Worm (Caenorhabditis elegans) whole organism, young adult: ENCODE results near the gene cyc-2.1.

Experiments
- B0035.1 ChIP-seq: sonication (generic microtip); optimal IDR thresholded peaks from 2 replicates; lab custom pipeline; 2016; ENCODE audit warnings: missing genetic modification characterization, mild to moderate bottlenecking, missing compliant biosample characterization, missing genotype, missing genetic modification reagents
- B0261.1 ChIP-seq: sonication (generic microtip); optimal IDR thresholded peaks from 2 replicates; lab custom pipeline; 2016; ENCODE audit warnings: mild to moderate bottlenecking, missing genetic modification characterization, moderate library complexity, missing compliant biosample characterization
- F22D6.2 ChIP-seq: sonication (generic microtip); optimal IDR thresholded peaks from 2 replicates; lab custom pipeline; 2016; ENCODE audit warnings: mild to moderate bottlenecking, missing genetic modification characterization, missing compliant biosample characterization
- F37B4.10 ChIP-seq: fragments of 200-800 bp; sonication (Bioruptor generic); IDR thresholded peaks from 2 replicates; pipeline ENCODE4 v1.3.6; 2022; ENCODE audit warnings: missing genetic modification characterization, missing compliant biosample characterization
- F39B2.1 ChIP-seq: fragments of 200-800 bp; sonication (Bioruptor generic); IDR thresholded peaks from 2 replicates; pipeline ENCODE4 v1.3.6; 2022; ENCODE audit warnings: missing genetic modification reagents, missing genetic modification characterization, missing compliant biosample characterization
- F57C9.4 ChIP-seq: sonication (generic microtip); optimal IDR thresholded peaks from 2 replicates; lab custom pipeline; 2017; ENCODE audit warnings: mild to moderate bottlenecking, missing genetic modification characterization, missing compliant biosample characterization
- T26A5.8 ChIP-seq: sonication (generic microtip); optimal IDR thresholded peaks from 2 replicates; lab custom pipeline; 2016; ENCODE audit warnings: missing genetic modification characterization, missing compliant biosample characterization
- Y67H2A.10 ChIP-seq: fragments of 200-800 bp; sonication (Bioruptor generic); conservative IDR thresholded peaks from 2 replicates; pipeline ENCODE4 v1.3.6; 2022; ENCODE audit warnings: missing genetic modification reagents, missing genetic modification characterization, missing compliant biosample characterization
- ZK185.1 ChIP-seq: sonication (generic microtip); optimal IDR thresholded peaks from 2 replicates; lab custom pipeline; 2016; ENCODE audit warnings: mild to moderate bottlenecking, missing genetic modification characterization, missing compliant biosample characterization; ENCODE audit not compliant: poor library complexity, severe bottlenecking
- akir-1 ChIP-seq: fragments of 200-800 bp; sonication (Bioruptor generic); optimal IDR thresholded peaks from 2 replicates; lab custom pipeline; 2018; ENCODE audit warnings: mild to moderate bottlenecking, missing genetic modification characterization, moderate library complexity, missing compliant biosample characterization
- ama-1 ChIP-seq, 3 experiments: fragments of 150-350 bp in 1 of 3; sonication (generic microtip) in 2 of 3; optimal IDR thresholded peaks; 2 replicates each; lab custom pipeline; 2014 to 2018; ENCODE audit warnings: missing biosample characterization in 2 of 3, missing genetic modification characterization in 2 of 3, missing genetic modification reagents in 2 of 3
- aptf-2 ChIP-seq: fragments of 200-800 bp; sonication (Bioruptor generic); conservative IDR thresholded peaks from 2 replicates; pipeline ENCODE4 v1.3.6; 2022; ENCODE audit warnings: missing genetic modification reagents, missing genetic modification characterization, missing compliant biosample characterization
- aptf-3 ChIP-seq: fragments of 200-800 bp; sonication (Bioruptor generic); IDR thresholded peaks from 2 replicates; pipeline ENCODE4 v1.3.6; 2022; ENCODE audit warnings: missing genetic modification characterization, missing compliant biosample characterization
- atf-7 ChIP-seq: sonication (generic microtip); optimal IDR thresholded peaks from 2 replicates; lab custom pipeline; 2017; ENCODE audit warnings: mild to moderate bottlenecking, missing genetic modification characterization, missing compliant biosample characterization
- attf-6 ChIP-seq: fragments of 200-800 bp; sonication (Bioruptor generic); IDR thresholded peaks from 2 replicates; pipeline ENCODE4 v1.3.6; 2022; ENCODE audit warnings: missing genetic modification reagents, missing genetic modification characterization, missing compliant biosample characterization
- ccch-3 ChIP-seq: fragments of 200-800 bp; sonication (Bioruptor generic); optimal IDR thresholded peaks from 2 replicates; lab custom pipeline; 2018; ENCODE audit warnings: mild to moderate bottlenecking, missing genetic modification characterization, missing compliant biosample characterization
- ceh-40 ChIP-seq: fragments of 200-800 bp; sonication (Bioruptor generic); IDR thresholded peaks from 2 replicates; pipeline ENCODE4 v1.3.6; 2022; ENCODE audit warnings: missing genetic modification characterization, missing compliant biosample characterization
- ceh-79 ChIP-seq: sonication (generic microtip); optimal IDR thresholded peaks from 2 replicates; lab custom pipeline; 2017; ENCODE audit warnings: mild to moderate bottlenecking, missing genetic modification characterization, missing compliant biosample characterization
- efl-1 ChIP-seq: fragments of 150-350 bp; optimal IDR thresholded peaks from 2 replicates; lab custom pipeline; 2014; ENCODE audit warnings: missing biosample characterization, missing genetic modification reagents, missing genetic modification characterization
- egl-44 ChIP-seq: fragments of 200-800 bp; sonication (Bioruptor generic); IDR thresholded peaks from 2 replicates; pipeline ENCODE4 v1.3.6; 2022; ENCODE audit warnings: missing genetic modification reagents, missing genetic modification characterization, missing compliant biosample characterization
- egrh-3 ChIP-seq: fragments of 200-800 bp; sonication (Bioruptor generic); IDR thresholded peaks from 2 replicates; pipeline ENCODE4 v1.3.6; 2022; ENCODE audit warnings: missing genetic modification reagents, missing genetic modification characterization, missing compliant biosample characterization
- ekl-4 ChIP-seq: fragments of 200-800 bp; sonication (Bioruptor generic); IDR thresholded peaks from 2 replicates; pipeline ENCODE4 v1.3.6; 2022; ENCODE audit warnings: missing genetic modification reagents, missing genetic modification characterization, missing compliant biosample characterization
- fkh-3 ChIP-seq: sonication (generic microtip); optimal IDR thresholded peaks from 2 replicates; lab custom pipeline; 2016; ENCODE audit warnings: mild to moderate bottlenecking, missing genetic modification characterization, missing compliant biosample characterization
- him-1 ChIP-seq: sonication (generic microtip); optimal IDR thresholded peaks from 2 replicates; lab custom pipeline; 2016; ENCODE audit warnings: missing genotype, missing genetic modification reagents, missing genetic modification characterization, missing compliant biosample characterization
- let-607 ChIP-seq, 2 experiments: fragments of 200-800 bp in 1 of 2; sonication (Bioruptor generic) in 1 of 2; sonication (generic microtip) in 1 of 2; optimal IDR thresholded peaks; 2 replicates each; lab custom pipeline; 2016 to 2018; ENCODE audit warnings: mild to moderate bottlenecking in 2 of 2, missing compliant biosample characterization in 2 of 2, missing genetic modification characterization in 2 of 2, moderate library complexity in 2 of 2, missing genotype in 1 of 2
- lin-26 ChIP-seq: fragments of 200-800 bp; sonication (Bioruptor generic); IDR thresholded peaks from 2 replicates; pipeline ENCODE4 v1.3.6; 2022; ENCODE audit warnings: missing genetic modification reagents, missing genetic modification characterization, missing compliant biosample characterization
- lin-35 ChIP-seq, 3 experiments: fragments of 150-350 bp in 2 of 3; sonication (generic microtip) in 1 of 3; optimal IDR thresholded peaks; 2 replicates each; lab custom pipeline; 2014 to 2018; ENCODE audit warnings: missing biosample characterization in 3 of 3, missing genetic modification characterization in 3 of 3, missing genetic modification reagents in 3 of 3
- lin-40 ChIP-seq: sonication (generic microtip); optimal IDR thresholded peaks from 2 replicates; lab custom pipeline; 2016; ENCODE audit warnings: missing genetic modification characterization, mild to moderate bottlenecking, missing compliant biosample characterization, missing genotype, missing genetic modification reagents
- lir-1 ChIP-seq: fragments of 200-800 bp; sonication (Bioruptor generic); conservative IDR thresholded peaks from 2 replicates; pipeline ENCODE4 v1.3.6; 2022; ENCODE audit warnings: missing genetic modification reagents, missing genetic modification characterization, missing compliant biosample characterization
- madf-3 ChIP-seq: fragments of 200-800 bp; sonication (Bioruptor generic); IDR thresholded peaks from 2 replicates; pipeline ENCODE4 v1.3.6; 2022; ENCODE audit warnings: missing genetic modification reagents, missing genetic modification characterization, missing compliant biosample characterization
- mcd-1 ChIP-seq: fragments of 200-800 bp; sonication (Bioruptor generic); IDR thresholded peaks from 2 replicates; pipeline ENCODE4 v1.3.6; 2022; ENCODE audit warnings: missing genetic modification reagents, missing genetic modification characterization, missing compliant biosample characterization
- nfya-1 ChIP-seq: sonication (generic microtip); optimal IDR thresholded peaks from 2 replicates; lab custom pipeline; 2017; ENCODE audit warnings: antibody characterized with exemption, missing compliant biosample characterization, missing genetic modification characterization, borderline replicate concordance; ENCODE audit not compliant: insufficient read depth
- nfyb-1 ChIP-seq: fragments of 200-800 bp; sonication (Bioruptor generic); IDR thresholded peaks from 2 replicates; pipeline ENCODE4 v1.3.6; 2022; ENCODE audit warnings: missing genetic modification reagents, missing genetic modification characterization, missing compliant biosample characterization
- nhr-27 ChIP-seq: fragments of 200-800 bp; sonication (Bioruptor generic); optimal IDR thresholded peaks from 2 replicates; lab custom pipeline; 2018; ENCODE audit warnings: mild to moderate bottlenecking, missing genetic modification characterization, moderate library complexity, missing compliant biosample characterization
- nhr-90 ChIP-seq: sonication (generic microtip); optimal IDR thresholded peaks from 2 replicates; lab custom pipeline; 2016; ENCODE audit warnings: missing genotype, mild to moderate bottlenecking, missing genetic modification characterization, missing compliant biosample characterization
- pbrm-1 ChIP-seq: fragments of 200-800 bp; sonication (Bioruptor generic); IDR thresholded peaks from 2 replicates; pipeline ENCODE4 v1.3.6; 2022; ENCODE audit warnings: missing genetic modification reagents, missing genetic modification characterization, missing compliant biosample characterization
- rec-8 ChIP-seq, 2 experiments: sonication (generic microtip); optimal IDR thresholded peaks; 2 replicates each; lab custom pipeline; 2016; ENCODE audit warnings: mild to moderate bottlenecking in 2 of 2, missing genetic modification characterization in 2 of 2, missing genetic modification reagents in 2 of 2, missing genotype in 2 of 2, missing biosample characterization in 1 of 2, missing compliant biosample characterization in 1 of 2, moderate library complexity in 1 of 2
- rpc-1 ChIP-seq, 2 experiments: fragments of 150-350 bp in 1 of 2; sonication (generic microtip) in 1 of 2; optimal IDR thresholded peaks; 2 replicates each; lab custom pipeline; 2014 to 2018; ENCODE audit warnings: missing biosample characterization in 1 of 2, missing genetic modification characterization in 1 of 2, missing genetic modification reagents in 1 of 2, missing genotype in 1 of 2
- snpc-1.1 ChIP-seq: sonication (generic microtip); optimal IDR thresholded peaks from 2 replicates; lab custom pipeline; 2017; ENCODE audit warnings: missing genetic modification characterization, mild to moderate bottlenecking, missing compliant biosample characterization, antibody characterized with exemption, moderate library complexity, missing genotype, missing genetic modification reagents; ENCODE audit not compliant: insufficient read depth
- tbp1 ChIP-seq: fragments of 200-800 bp; sonication (Bioruptor generic); optimal IDR thresholded peaks from 2 replicates; lab custom pipeline; 2018; ENCODE audit warnings: mild to moderate bottlenecking, missing genetic modification characterization, missing compliant biosample characterization
- tbx-9 ChIP-seq: sonication (generic microtip); optimal IDR thresholded peaks from 2 replicates; lab custom pipeline; 2016; ENCODE audit warnings: borderline replicate concordance, missing genetic modification characterization, inconsistent platforms, missing compliant biosample characterization
- unc-62 ChIP-seq: fragments of 150-350 bp; optimal IDR thresholded peaks from 2 replicates; lab custom pipeline; 2014; ENCODE audit warnings: missing biosample characterization, missing genetic modification reagents, missing genetic modification characterization
- zfh-2 ChIP-seq: fragments of 200-800 bp; sonication (Bioruptor generic); conservative IDR thresholded peaks from 2 replicates; pipeline ENCODE4 v1.3.6; 2022; ENCODE audit warnings: missing genetic modification reagents, missing genetic modification characterization, missing compliant biosample characterization
- zim-3 ChIP-seq: sonication (generic microtip); optimal IDR thresholded peaks from 2 replicates; lab custom pipeline; 2017; ENCODE audit warnings: mild to moderate bottlenecking, missing genetic modification characterization, moderate library complexity, missing compliant biosample characterization
- ztf-25 ChIP-seq: fragments of 200-800 bp; sonication (Bioruptor generic); IDR thresholded peaks from 2 replicates; pipeline ENCODE4 v1.3.6; 2022; ENCODE audit warnings: missing genetic modification reagents, missing genetic modification characterization, missing compliant biosample characterization
- ztf-26 ChIP-seq: sonication (generic microtip); optimal IDR thresholded peaks from 2 replicates; lab custom pipeline; 2017; ENCODE audit warnings: missing genetic modification characterization, missing compliant biosample characterization

The cyc-2.1 gene

ce11 chrIV:4760378-4761084 is 11.7 kb upstream of the cyc-2.1 start, which contains the start of the genes memi-1 and cyp-31A3 (continued):
- TF ChIP-seq him-1 (no peak), nfyb-1 (GFP tag; lab: Robert Waterston, UW) (no peak), lir-1 (GFP tag; lab: Robert Waterston, UW) (no peak), nhr-27 (tag; lab: Kevin White, UChicago) (no peak), ekl-4 (GFP tag; lab: Robert Waterston, UW) (peak; percentile 75), T26A5.8 (tag; lab: Kevin White, UChicago) (no peak), madf-3 (0 out of 2 replicates have a peak, but pooled peaks have one; percentile 31), lin-26 (GFP tag; lab: Robert Waterston, UW) (no peak), pbrm-1 (GFP tag; lab: Robert Waterston, UW) (peak; percentile 44; the same call in 1 of the 2 replicates), rpc-1 (optimal IDR thresholded peaks at IDR 0.05; lab: Kevin White, UChicago) (no peak), rpc-1 (tag; optimal IDR thresholded peaks at IDR 0.05; lab: Kevin White, UChicago) (no peak), ceh-40 (GFP tag; lab: Robert Waterston, UW) (no peak), unc-62 (GFP tag; lab: Kevin White, UChicago) (no peak), let-607 (tag; optimal IDR thresholded peaks at IDR 0.05; lab: Kevin White, UChicago) (no peak), egrh-3 (GFP tag; lab: Robert Waterston, UW) (no peak), F39B2.1 (GFP tag; lab: Robert Waterston, UW) (no peak), B0261.1 (tag; lab: Kevin White, UChicago) (no peak), ceh-79 (tag; lab: Kevin White, UChicago) (no peak), lin-35 (GFP tag; optimal IDR thresholded peaks at IDR 0.05; lab: Kevin White, UChicago) (no peak), aptf-2 (GFP tag; lab: Robert Waterston, UW) (no peak), egl-44 (no peak), ZK185.1 (tag; lab: Kevin White, UChicago) (no peak), tbx-9 (tag; lab: Kevin White, UChicago) (no peak), F57C9.4 (tag; lab: Kevin White, UChicago) (no peak), snpc-1.1 (tag; lab: Kevin White, UChicago) (peak; percentile 46), rec-8 (tag; optimal IDR thresholded peaks at IDR 0.05; lab: Kevin White, UChicago) (no peak), lin-40 (tag; lab: Kevin White, UChicago) (no peak), ztf-26 (tag; lab: Kevin White, UChicago) (no peak), fkh-3 (no peak), B0035.1 (no peak), ama-1 (optimal IDR thresholded peaks at IDR 0.05; lab: Kevin White, UChicago) (no peak), ama-1 (GFP tag; optimal IDR thresholded peaks at IDR 0.05; lab: Kevin White, UChicago) (no peak), nhr-90 (no peak), zfh-2 (no peak), ccch-3 (no peak), zim-3 (tag; lab: Kevin White, UChicago) (no peak), ztf-25 (no peak), attf-6 (GFP tag; lab: Robert Waterston, UW) (peak; percentile 44; the same call in 1 of the 2 replicates), F22D6.2 (tag; lab: Kevin White, UChicago) (no peak), F37B4.10 (GFP tag; lab: Robert Waterston, UW) (no peak), atf-7 (tag; lab: Kevin White, UChicago) (no peak), aptf-3 (GFP tag; lab: Robert Waterston, UW) (no peak), efl-1 (GFP tag; lab: Kevin White, UChicago) (peak; percentile 32), mcd-1 (GFP tag; lab: Robert Waterston, UW) (peak; percentile 67; the same call in 1 of the 2 replicates), nfya-1 (tag; lab: Kevin White, UChicago) (no peak), Y67H2A.10 (no peak), tbp1 (GFP tag; lab: Kevin White, UChicago) (peak; percentile 37), akir-1 (GFP tag; lab: Kevin White, UChicago) (no peak)
